Worm (Caenorhabditis elegans) whole organism, young adult: Measurements from ENCODE around the gene eri-9.

ENCODE experiments used
- C06A6.2 ChIP-seq: fragments of 200-800 bp; sonication (Bioruptor generic); conservative IDR thresholded peaks from 2 replicates; pipeline ENCODE4 v1.3.6; 2022; ENCODE audit warnings: missing genetic modification characterization, missing compliant biosample characterization
- F39B2.1 ChIP-seq: fragments of 200-800 bp; sonication (Bioruptor generic); IDR thresholded peaks from 2 replicates; pipeline ENCODE4 v1.3.6; 2022; ENCODE audit warnings: missing genetic modification reagents, missing genetic modification characterization, missing compliant biosample characterization
- him-1 ChIP-seq: sonication (generic microtip); optimal IDR thresholded peaks from 2 replicates; lab custom pipeline; 2016; ENCODE audit warnings: missing genotype, missing genetic modification reagents, missing genetic modification characterization, missing compliant biosample characterization
- hlh-26 ChIP-seq: fragments of 200-800 bp; sonication (Bioruptor generic); conservative IDR thresholded peaks from 2 replicates; pipeline ENCODE4 v1.3.6; 2022; ENCODE audit warnings: missing genetic modification reagents, missing genetic modification characterization, missing compliant biosample characterization
- hmg-1.2 ChIP-seq: fragments of 200-800 bp; sonication (Bioruptor generic); IDR thresholded peaks from 2 replicates; pipeline ENCODE4 v1.3.6; 2022; ENCODE audit warnings: missing genetic modification reagents, missing genetic modification characterization, missing compliant biosample characterization
- hmg-20 ChIP-seq: fragments of 200-800 bp; sonication (Bioruptor generic); IDR thresholded peaks from 2 replicates; pipeline ENCODE4 v1.3.6; 2022; ENCODE audit warnings: missing genetic modification reagents, missing genetic modification characterization, missing compliant biosample characterization
- let-607 ChIP-seq, 2 experiments: fragments of 200-800 bp in 1 of 2; sonication (Bioruptor generic) in 1 of 2; sonication (generic microtip) in 1 of 2; optimal IDR thresholded peaks; 2 replicates each; lab custom pipeline; 2016 to 2018; ENCODE audit warnings: mild to moderate bottlenecking in 2 of 2, missing compliant biosample characterization in 2 of 2, missing genetic modification characterization in 2 of 2, moderate library complexity in 2 of 2, missing genotype in 1 of 2
- madf-8 ChIP-seq: fragments of 200-800 bp; sonication (Bioruptor generic); conservative IDR thresholded peaks from 2 replicates; pipeline ENCODE4 v1.3.6; 2022; ENCODE audit warnings: missing genetic modification reagents, missing genetic modification characterization, missing compliant biosample characterization
- unc-130 ChIP-seq: sonication (generic microtip); optimal IDR thresholded peaks from 2 replicates; lab custom pipeline; 2016; ENCODE audit warnings: missing genetic modification reagents, missing genetic modification characterization, missing compliant biosample characterization

DNA sequence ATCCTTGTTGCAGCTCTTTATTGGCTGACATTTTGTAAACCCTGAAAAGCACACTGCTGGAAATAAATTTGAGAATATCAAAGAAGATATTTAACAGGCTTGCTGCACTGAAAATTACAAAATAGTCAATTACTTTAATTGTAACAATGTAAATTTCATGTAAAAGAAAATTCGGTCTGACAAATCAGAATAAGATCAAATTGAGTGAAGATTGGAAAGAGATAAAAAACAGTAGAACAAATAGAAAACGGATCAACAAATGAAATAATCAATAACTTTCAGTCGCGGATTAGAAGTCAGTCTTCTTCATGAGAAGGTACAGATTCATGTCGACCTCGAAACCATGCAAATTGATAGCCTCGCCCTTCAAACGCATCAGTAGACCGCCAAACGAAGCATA, 15.2 kb upstream of the eri-9 start, which contains the start of gene rars-1:
- TF ChIP-seq F39B2.1 (GFP tag; lab: Robert Waterston, UW) (no peak), hlh-26 (GFP tag; lab: Robert Waterston, UW) (no peak), unc-130 (GFP tag; lab: Kevin White, UChicago) (no peak), let-607 (tag; optimal IDR thresholded peaks at IDR 0.05; lab: Kevin White, UChicago) (no peak), hmg-20 (GFP tag; lab: Robert Waterston, UW) (no peak), C06A6.2 (GFP tag; lab: Robert Waterston, UW) (no peak), him-1 (tag; lab: Kevin White, UChicago) (no peak), hmg-1.2 (no peak), madf-8 (GFP tag; lab: Robert Waterston, UW) (no peak)
